Fruit fly (Drosophila melanogaster): Measurements from ENCODE around the gene Inx2.

Gene Inx2

dm6 chrX:6985182-6985851, 13.2 kb upstream of the Inx2 start (continued):
- TF ChIP-seq Atf6 (GFP tag; IDR thresholded peaks at IDR 0.05) (peak; percentile 36; the same call in 1 of the 2 replicates), CG9609 (GFP tag; optimal IDR thresholded peaks at IDR 0.05) (peak; percentile 54), B-H2 (GFP tag; optimal IDR thresholded peaks at IDR 0.05) (no peak), ssp (GFP tag; IDR thresholded peaks at IDR 0.05) (peak; percentile 61), CG12659 (GFP tag; optimal IDR thresholded peaks at IDR 0.05) (peak; percentile 58), lab (GFP tag; optimal IDR thresholded peaks at IDR 0.05) (peak; percentile 64), Gug (GFP tag; IDR thresholded peaks at IDR 0.05) (peak; percentile 43; the same call in 1 of the 4 replicates), lmd (GFP tag; IDR thresholded peaks at IDR 0.05) (peak; percentile 64), scrt (GFP tag; optimal IDR thresholded peaks at IDR 0.05) (peak; percentile 89), CG14965 (GFP tag; optimal IDR thresholded peaks at IDR 0.05; ENCODE audit: borderline replicate concordance) (peak; percentile 3), CG6683 (GFP tag; optimal IDR thresholded peaks at IDR 0.05) (peak; percentile 45), Mrtf (GFP tag; IDR thresholded peaks at IDR 0.05) (no peak; the same call in 2 of the 3 replicates), inv (GFP tag; IDR thresholded peaks at IDR 0.05; ENCODE audit: partially characterized antibody) (peak; percentile 42; the same call in 1 of the 2 replicates), lilli (GFP tag; optimal IDR thresholded peaks at IDR 0.05) (peak; percentile 83), Atf-2 (GFP tag; optimal IDR thresholded peaks at IDR 0.05) (peak; percentile 78), MTF-1 (GFP tag; optimal IDR thresholded peaks at IDR 0.05; ENCODE audit: borderline replicate concordance) (peak; percentile 24), CG7963 (GFP tag; IDR thresholded peaks at IDR 0.05; ENCODE audit: partially characterized antibody) (peak; percentile 60; the same call in 1 of the 3 replicates), CG4617 (GFP tag; optimal IDR thresholded peaks at IDR 0.05; ENCODE audit: borderline replicate concordance) (peak; percentile 14), jumu (GFP tag; optimal IDR thresholded peaks at IDR 0.05) (peak; percentile 62), Six4 (GFP tag; optimal IDR thresholded peaks at IDR 0.05) (peak; percentile 58), vvl (GFP tag; IDR thresholded peaks at IDR 0.05) (peak; percentile 86), CG7839 (tag; optimal IDR thresholded peaks at IDR 0.05) (peak; percentile 84), CG12071 (GFP tag; optimal IDR thresholded peaks at IDR 0.05) (no peak), CG33213 (GFP tag; optimal IDR thresholded peaks at IDR 0.05) (peak; percentile 61), ase (GFP tag; IDR thresholded peaks at IDR 0.05) (peak; percentile 46; the same call in 1 of the 3 replicates), Meics (GFP tag; optimal IDR thresholded peaks at IDR 0.05) (peak; percentile 14), Lim3 (GFP tag; IDR thresholded peaks at IDR 0.05) (no peak; the same call in 1 of the 2 replicates), tgo (GFP tag; IDR thresholded peaks at IDR 0.05) (peak; percentile 71), tap (tag; optimal IDR thresholded peaks at IDR 0.05) (peak; percentile 61), slou (GFP tag; optimal IDR thresholded peaks at IDR 0.05) (peak; percentile 47), gt (GFP tag; IDR thresholded peaks at IDR 0.05) (0 out of 2 replicates have a peak, but pooled peaks have one; percentile 39), Lpt (GFP tag; optimal IDR thresholded peaks at IDR 0.05) (no peak), Deaf1 (tag; optimal IDR thresholded peaks at IDR 0.05) (peak; percentile 48), fd3F (GFP tag; optimal IDR thresholded peaks at IDR 0.05) (no peak), pan (optimal IDR thresholded peaks at IDR 0.05) (peak in 1 of 2 experiments; percentile 15), pan (GFP tag; optimal IDR thresholded peaks at IDR 0.05 in 1 of 2, IDR thresholded peaks at IDR 0.05 in 1 of 2) (peak in 1 of 2 experiments; percentile 66), chinmo (GFP tag; IDR thresholded peaks at IDR 0.05; ENCODE audit: partially characterized antibody) (0 out of 4 replicates have a peak, but pooled peaks have one; percentile 58), Bteb2 (GFP tag; optimal IDR thresholded peaks at IDR 0.05) (peak; percentile 67), CG2712 (tag; optimal IDR thresholded peaks at IDR 0.05) (peak; percentile 94), ab (GFP tag; optimal IDR thresholded peaks at IDR 0.05) (peak; percentile 20), CG2129 (GFP tag; IDR thresholded peaks at IDR 0.05; ENCODE audit: partially characterized antibody) (no peak), CG7987 (GFP tag; optimal IDR thresholded peaks at IDR 0.05) (no peak), CG17385 (GFP tag; optimal IDR thresholded peaks at IDR 0.05) (peak; percentile 74), Trl (optimal IDR thresholded peaks at IDR 0.05) (no peak), Trl (GFP tag; optimal IDR thresholded peaks at IDR 0.05) (peak; percentile 73), Dref (GFP tag; IDR thresholded peaks at IDR 0.05) (peak; percentile 59), CG13775 (GFP tag; optimal IDR thresholded peaks at IDR 0.05) (peak; percentile 71), CG8478 (optimal IDR thresholded peaks at IDR 0.05) (no peak), zfh1 (GFP tag; IDR thresholded peaks at IDR 0.05) (peak; percentile 85)
